Worm (Caenorhabditis elegans) whole organism, L3 larva: ENCODE results near the gene F40F8.1.

Experiments used
- R02D3.7 ChIP-seq: fragments of 150-350 bp; optimal IDR thresholded peaks from 2 replicates; lab custom pipeline; 2014; ENCODE audit warnings: missing biosample characterization, missing genetic modification characterization
- ZK546.5 ChIP-seq: sonication (generic microtip); optimal IDR thresholded peaks from 2 replicates; lab custom pipeline; 2017; ENCODE audit warnings: missing biosample characterization, missing genetic modification characterization
- aly-2 ChIP-seq: fragments of 150-350 bp; optimal IDR thresholded peaks from 2 replicates; lab custom pipeline; 2014; ENCODE audit warnings: missing biosample characterization, missing genetic modification characterization
- ama-1 ChIP-seq: fragments of 150-350 bp; optimal IDR thresholded peaks from 2 replicates; lab custom pipeline; 2018
- ceh-28 ChIP-seq: fragments of 150-350 bp; optimal IDR thresholded peaks from 2 replicates; lab custom pipeline; 2014; ENCODE audit warnings: missing biosample characterization, missing genetic modification reagents, missing genetic modification characterization
- ceh-82 ChIP-seq: fragments of 150-350 bp; optimal IDR thresholded peaks from 2 replicates; lab custom pipeline; 2014; ENCODE audit warnings: missing biosample characterization, missing genetic modification characterization
- ceh-9 ChIP-seq: sonication (generic microtip); optimal IDR thresholded peaks from 2 replicates; lab custom pipeline; 2018; ENCODE audit warnings: missing biosample characterization, missing genetic modification characterization
- daf-12 ChIP-seq: fragments of 150-350 bp; optimal IDR thresholded peaks from 2 replicates; lab custom pipeline; 2014; ENCODE audit warnings: missing biosample characterization, missing genetic modification reagents, missing genetic modification characterization
- egl-5 ChIP-seq: fragments of 150-350 bp; optimal IDR thresholded peaks from 2 replicates; lab custom pipeline; 2017; ENCODE audit warnings: missing biosample characterization, missing genetic modification reagents, missing genetic modification characterization, inconsistent platforms
- elt-1 ChIP-seq: fragments of 150-350 bp; optimal IDR thresholded peaks from 2 replicates; lab custom pipeline; 2014; ENCODE audit warnings: missing biosample characterization, missing genetic modification characterization
- elt-2 ChIP-seq: sonication (generic microtip); optimal IDR thresholded peaks from 2 replicates; lab custom pipeline; 2016; ENCODE audit warnings: missing genetic modification reagents, mild to moderate bottlenecking, missing genetic modification characterization, missing compliant biosample characterization
- elt-3 ChIP-seq, 3 experiments: fragments of 150-350 bp in 1 of 3; sonication (generic microtip) in 2 of 3; optimal IDR thresholded peaks; 2 replicates in 2 of 3; 4 replicates in 1 of 3; lab custom pipeline; 2014 to 2017; ENCODE audit warnings: missing biosample characterization in 3 of 3, missing genetic modification characterization in 3 of 3
- eor-1 ChIP-seq, 2 experiments: fragments of 150-350 bp; optimal IDR thresholded peaks; 2 replicates each; lab custom pipeline; 2014 to 2018; ENCODE audit warnings: missing biosample characterization in 2 of 2, missing genetic modification characterization in 2 of 2
- fkh-10 ChIP-seq: sonication (generic microtip); optimal IDR thresholded peaks from 2 replicates; lab custom pipeline; 2017; ENCODE audit warnings: missing biosample characterization, missing genetic modification reagents, missing genetic modification characterization
- fos-1 ChIP-seq: fragments of 150-350 bp; optimal IDR thresholded peaks from 2 replicates; lab custom pipeline; 2014; ENCODE audit warnings: missing biosample characterization, missing genetic modification characterization
- jun-1 ChIP-seq: fragments of 150-350 bp; optimal IDR thresholded peaks from 2 replicates; lab custom pipeline; 2014; ENCODE audit warnings: missing biosample characterization, missing genetic modification reagents, missing genetic modification characterization
- lin-15B ChIP-seq: fragments of 150-350 bp; optimal IDR thresholded peaks from 2 replicates; lab custom pipeline; 2014; ENCODE audit warnings: missing biosample characterization, missing genetic modification characterization
- lin-39 ChIP-seq: fragments of 150-350 bp; optimal IDR thresholded peaks from 2 replicates; lab custom pipeline; 2018; ENCODE audit warnings: missing biosample characterization, missing genetic modification reagents, missing genetic modification characterization
- lsy-12 ChIP-seq: sonication (generic microtip); optimal IDR thresholded peaks from 2 replicates; lab custom pipeline; 2016; ENCODE audit warnings: mild to moderate bottlenecking, missing genetic modification characterization, missing compliant biosample characterization
- mdl-1 ChIP-seq: fragments of 150-350 bp; optimal IDR thresholded peaks from 2 replicates; lab custom pipeline; 2014; ENCODE audit warnings: missing biosample characterization, missing genetic modification characterization
- nfya-1 ChIP-seq: sonication (generic microtip); optimal IDR thresholded peaks from 2 replicates; lab custom pipeline; 2017; ENCODE audit warnings: missing genetic modification characterization, mild to moderate bottlenecking, missing compliant biosample characterization, antibody characterized with exemption, moderate library complexity; ENCODE audit not compliant: insufficient read depth
- nhr-11 ChIP-seq: fragments of 150-350 bp; optimal IDR thresholded peaks from 2 replicates; lab custom pipeline; 2014; ENCODE audit warnings: missing biosample characterization, missing genetic modification characterization
- nhr-12 ChIP-seq: fragments of 150-350 bp; optimal IDR thresholded peaks from 2 replicates; lab custom pipeline; 2014; ENCODE audit warnings: missing biosample characterization, missing genetic modification characterization
- nhr-23 ChIP-seq: fragments of 150-350 bp; optimal IDR thresholded peaks from 2 replicates; lab custom pipeline; 2014; ENCODE audit warnings: missing biosample characterization, missing genetic modification reagents, missing genetic modification characterization
- nhr-237 ChIP-seq: fragments of 150-350 bp; optimal IDR thresholded peaks from 2 replicates; lab custom pipeline; 2014; ENCODE audit warnings: missing biosample characterization, missing genetic modification characterization
- nhr-25 ChIP-seq: sonication (generic microtip); optimal IDR thresholded peaks from 2 replicates; lab custom pipeline; 2017; ENCODE audit warnings: missing biosample characterization, missing genetic modification characterization
- nhr-28 ChIP-seq: fragments of 150-350 bp; optimal IDR thresholded peaks from 2 replicates; lab custom pipeline; 2014; ENCODE audit warnings: missing biosample characterization, missing genetic modification characterization
- nhr-43 ChIP-seq: sonication (generic microtip); optimal IDR thresholded peaks from 2 replicates; lab custom pipeline; 2016; ENCODE audit warnings: mild to moderate bottlenecking, missing genetic modification characterization, missing compliant biosample characterization; ENCODE audit not compliant: poor library complexity, severe bottlenecking
- nhr-67 ChIP-seq: fragments of 150-350 bp; optimal IDR thresholded peaks from 2 replicates; lab custom pipeline; 2014; ENCODE audit warnings: missing biosample characterization, missing genetic modification characterization
- nhr-76 ChIP-seq: fragments of 150-350 bp; sonication (generic microtip); optimal IDR thresholded peaks from 5 replicates; lab custom pipeline; 2014; ENCODE audit warnings: missing biosample characterization, missing genetic modification characterization
- nhr-77 ChIP-seq: fragments of 150-350 bp; optimal IDR thresholded peaks from 2 replicates; lab custom pipeline; 2014; ENCODE audit warnings: missing biosample characterization, missing genetic modification characterization
- pha-4 ChIP-seq: fragments of 150-350 bp; optimal IDR thresholded peaks from 2 replicates; lab custom pipeline; 2014; ENCODE audit warnings: missing biosample characterization, missing genetic modification reagents, missing genetic modification characterization
- sea-2 ChIP-seq: fragments of 150-350 bp; sonication (generic microtip); optimal IDR thresholded peaks from 4 replicates; lab custom pipeline; 2014; ENCODE audit warnings: missing biosample characterization, missing genetic modification reagents, missing genetic modification characterization
- skn-1 ChIP-seq: fragments of 150-350 bp; optimal IDR thresholded peaks from 2 replicates; lab custom pipeline; 2014; ENCODE audit warnings: missing biosample characterization, missing genetic modification characterization
- snpc-4 ChIP-seq: fragments of 150-350 bp; optimal IDR thresholded peaks from 2 replicates; lab custom pipeline; 2014; ENCODE audit warnings: missing biosample characterization, missing genetic modification characterization
- tbx-2 ChIP-seq: sonication (generic microtip); optimal IDR thresholded peaks from 2 replicates; lab custom pipeline; 2016; ENCODE audit warnings: mild to moderate bottlenecking, missing genetic modification characterization, missing compliant biosample characterization
- unc-39 ChIP-seq: sonication (generic microtip); optimal IDR thresholded peaks from 4 replicates; lab custom pipeline; 2017; ENCODE audit warnings: missing biosample characterization, missing genetic modification characterization
- unc-62 ChIP-seq: fragments of 150-350 bp; sonication (generic microtip); optimal IDR thresholded peaks from 4 replicates; lab custom pipeline; 2014; ENCODE audit warnings: missing biosample characterization, missing genetic modification reagents, missing genetic modification characterization
- zag-1 ChIP-seq: fragments of 150-350 bp; optimal IDR thresholded peaks from 2 replicates; lab custom pipeline; 2014; ENCODE audit warnings: missing biosample characterization, missing genetic modification characterization
- ztf-11 ChIP-seq: fragments of 150-350 bp; optimal IDR thresholded peaks from 2 replicates; lab custom pipeline; 2014; ENCODE audit warnings: missing biosample characterization, missing genetic modification characterization
- ztf-4 ChIP-seq: fragments of 150-350 bp; optimal IDR thresholded peaks from 2 replicates; lab custom pipeline; 2014; ENCODE audit warnings: missing biosample characterization, missing genetic modification characterization

F40F8.1 gene

ce11 chrII:11091577-11091976 lies 35.9 kb upstream of the F40F8.1 start:
- TF ChIP-seq ceh-28 (tag; lab: Kevin White, UChicago) (no peak), nhr-67 (tag; lab: Kevin White, UChicago) (no peak), unc-39 (tag; lab: Kevin White, UChicago) (no peak), ceh-82 (tag; lab: Kevin White, UChicago) (no peak), ztf-11 (tag; lab: Kevin White, UChicago) (no peak), egl-5 (tag; lab: Kevin White, UChicago) (no peak), nfya-1 (peak; percentile 16), nhr-23 (tag; lab: Kevin White, UChicago) (no peak), fkh-10 (GFP tag; lab: Kevin White, UChicago) (peak; percentile 22)

- TF ChIP-seq pha-4 (tag; lab: Kevin White, UChicago), result no peak
- no peak for TF ChIP-seq lsy-12 (tag; lab: Kevin White, UChicago)
- no peak for TF ChIP-seq ceh-9 (tag; lab: Kevin White, UChicago)
- no peak for TF ChIP-seq nhr-12
- TF ChIP-seq lin-15B (tag; lab: Kevin White, UChicago), result no peak
- no peak for TF ChIP-seq elt-3 (tag; optimal IDR thresholded peaks at IDR 0.05; lab: Kevin White, UChicago)
- TF ChIP-seq jun-1 (tag; lab: Kevin White, UChicago), result no peak
- no peak for TF ChIP-seq nhr-67 (tag; lab: Kevin White, UChicago)
- TF ChIP-seq nhr-11 (tag; lab: Kevin White, UChicago), result no peak
Observed at ce11 chrII:11092413-11092812, 35.1 kb upstream of the F40F8.1 start, which contains the start of gene rpl-42. TSS of gene rpl-42 (plus strand) at chrII:11092713.

ce11 chrII:11094431-11094830 lies 33.0 kb upstream of the F40F8.1 start:
- TF ChIP-seq ztf-11 (tag; lab: Kevin White, UChicago) (no peak), lin-39 (tag; lab: Kevin White, UChicago) (no peak), jun-1 (tag; lab: Kevin White, UChicago) (no peak), egl-5 (tag; lab: Kevin White, UChicago) (no peak), elt-2 (tag; lab: Kevin White, UChicago) (no peak), nhr-237 (no peak), aly-2 (tag; lab: Kevin White, UChicago) (no peak), ceh-9 (tag; lab: Kevin White, UChicago) (no peak), ceh-28 (tag; lab: Kevin White, UChicago) (no peak), ceh-82 (tag; lab: Kevin White, UChicago) (no peak), snpc-4 (tag; lab: Kevin White, UChicago) (no peak), nhr-43 (tag; lab: Kevin White, UChicago) (no peak), elt-1 (tag; lab: Kevin White, UChicago) (no peak), pha-4 (tag; lab: Kevin White, UChicago) (no peak), eor-1 (tag; optimal IDR thresholded peaks at IDR 0.05; lab: Kevin White, UChicago) (no peak), ama-1 (lab: Kevin White, UChicago) (no peak), unc-62 (GFP tag; lab: Kevin White, UChicago) (no peak), fos-1 (tag; lab: Kevin White, UChicago) (no peak), nhr-67 (tag; lab: Kevin White, UChicago) (no peak), R02D3.7 (tag; lab: Kevin White, UChicago) (no peak)

ce11 chrII:11096233-11096632 lies 31.2 kb upstream of the F40F8.1 start, which contains the start of gene nbs-1:
TSS of gene nbs-1 (minus strand) at chrII:11096478.
- TF ChIP-seq eor-1 (tag; optimal IDR thresholded peaks at IDR 0.05; lab: Kevin White, UChicago), result no peak
- TF ChIP-seq nhr-77 (tag; lab: Kevin White, UChicago), result no peak
- no peak for TF ChIP-seq nhr-76 (tag; lab: Kevin White, UChicago)
- no peak for TF ChIP-seq nhr-28 (tag; lab: Kevin White, UChicago)
- TF ChIP-seq ceh-9 (tag; lab: Kevin White, UChicago), result no peak
- TF ChIP-seq zag-1 (tag; lab: Kevin White, UChicago), result no peak
- TF ChIP-seq sea-2 (GFP tag; lab: Kevin White, UChicago), result no peak
- no peak for TF ChIP-seq unc-39 (tag; lab: Kevin White, UChicago)
- TF ChIP-seq skn-1 (tag; lab: Kevin White, UChicago), result no peak
- no peak for TF ChIP-seq ztf-4 (tag; lab: Kevin White, UChicago)
- TF ChIP-seq fos-1 (tag; lab: Kevin White, UChicago), result no peak
- no peak for TF ChIP-seq lsy-12 (tag; lab: Kevin White, UChicago)
- no peak for TF ChIP-seq nhr-25
- TF ChIP-seq daf-12, result no peak
- TF ChIP-seq unc-62 (GFP tag; lab: Kevin White, UChicago), result no peak
- TF ChIP-seq ZK546.5 (tag; lab: Kevin White, UChicago), result no peak
- no peak for TF ChIP-seq nhr-237
- no peak for TF ChIP-seq mdl-1 (tag; lab: Kevin White, UChicago)
- TF ChIP-seq tbx-2 (tag; lab: Kevin White, UChicago), result no peak
